Worm (Caenorhabditis elegans) whole organism, L4/young adult: Measurements from ENCODE around the gene crld-1.

ENCODE experiments used
- W03F9.2 ChIP-seq: fragments of 150-350 bp; optimal IDR thresholded peaks from 2 replicates; lab custom pipeline; 2014; ENCODE audit warnings: missing biosample characterization, missing genetic modification characterization
- dao-5 ChIP-seq: sonication (generic microtip); optimal IDR thresholded peaks from 2 replicates; lab custom pipeline; 2016; ENCODE audit warnings: missing genotype, missing genetic modification characterization, moderate library complexity, missing compliant biosample characterization
- him-1 ChIP-seq: sonication (generic microtip); optimal IDR thresholded peaks from 2 replicates; lab custom pipeline; 2016; ENCODE audit warnings: missing genotype, missing genetic modification reagents, missing genetic modification characterization, missing compliant biosample characterization

The crld-1 gene

ce11 chrIV:13142254-13142653, 12.0 kb downstream of the crld-1 start, which contains the start of gene spe-43:
Gene spe-43 (minus strand): TSS chrIV:13142354.
- TF ChIP-seq him-1 (no peak), dao-5 (tag; lab: Kevin White, UChicago) (no peak), W03F9.2 (tag; lab: Kevin White, UChicago) (no peak)

ce11 chrIV:13127720-13128119, 26.5 kb downstream of the crld-1 start:
- TF ChIP-seq W03F9.2 (tag; lab: Kevin White, UChicago) (no peak), dao-5 (tag; lab: Kevin White, UChicago) (no peak), him-1 (no peak)

ce11 chrIV:13125999-13126398, 28.2 kb downstream of the crld-1 start:
- no peak for TF ChIP-seq W03F9.2 (tag; lab: Kevin White, UChicago)
- no peak for TF ChIP-seq him-1
- TF ChIP-seq dao-5 (tag; lab: Kevin White, UChicago): no peak

ce11 chrIV:13121396-13121795, 32.8 kb downstream of the crld-1 start:
- TF ChIP-seq dao-5 (tag; lab: Kevin White, UChicago): no peak
- TF ChIP-seq him-1: no peak
- TF ChIP-seq W03F9.2 (tag; lab: Kevin White, UChicago): no peak

- TF ChIP-seq dao-5 (tag; lab: Kevin White, UChicago) (no peak), W03F9.2 (tag; lab: Kevin White, UChicago) (no peak), him-1 (no peak)
Observed at ce11 chrIV:13118794-13119193, 35.4 kb downstream of the crld-1 start, which contains the start of gene unc-30. Gene unc-30 (plus strand): TSS chrIV:13118977.

- TF ChIP-seq him-1 (no peak), W03F9.2 (tag; lab: Kevin White, UChicago) (no peak), dao-5 (tag; lab: Kevin White, UChicago) (no peak)
Observed at ce11 chrIV:13116679-13117078, 37.6 kb downstream of the crld-1 start.

- no peak for TF ChIP-seq dao-5 (tag; lab: Kevin White, UChicago)
- TF ChIP-seq W03F9.2 (tag; lab: Kevin White, UChicago): no peak
- TF ChIP-seq him-1: no peak
Observed at ce11 chrIV:13112982-13113381, 41.3 kb downstream of the crld-1 start, which contains the start of gene best-2. Gene best-2 (minus strand): TSS chrIV:13113082.

- TF ChIP-seq W03F9.2 (tag; lab: Kevin White, UChicago) (no peak), dao-5 (tag; lab: Kevin White, UChicago) (no peak), him-1 (no peak)
Observed at ce11 chrIV:13110876-13111275, 43.4 kb downstream of the crld-1 start.

ce11 chrIV:13109751-13110150, 44.5 kb downstream of the crld-1 start, which contains the start of gene best-1:
Gene best-1 (minus strand): TSS chrIV:13109779.
- TF ChIP-seq dao-5 (tag; lab: Kevin White, UChicago) (no peak), W03F9.2 (tag; lab: Kevin White, UChicago) (no peak), him-1 (no peak)

- TF ChIP-seq him-1 (no peak), dao-5 (tag; lab: Kevin White, UChicago) (no peak), W03F9.2 (tag; lab: Kevin White, UChicago) (no peak)
Observed at ce11 chrIV:13108430-13108829, 45.8 kb downstream of the crld-1 start.

- TF ChIP-seq dao-5 (tag; lab: Kevin White, UChicago) (no peak), W03F9.2 (tag; lab: Kevin White, UChicago) (no peak), him-1 (no peak)
Observed at ce11 chrIV:13107359-13107758, 46.9 kb downstream of the crld-1 start, which contains the start of gene B0564.2. Gene B0564.2 (plus strand): TSS chrIV:13107659.

ce11 chrIV:13104900-13105299, 49.3 kb downstream of the crld-1 start, which contains the start of gene rde-11:
Gene rde-11 (plus strand): TSS chrIV:13105200.
- TF ChIP-seq W03F9.2 (tag; lab: Kevin White, UChicago) (no peak), him-1 (no peak), dao-5 (tag; lab: Kevin White, UChicago) (no peak)
